Worm (Caenorhabditis elegans) whole organism, L2 larva: Measurements from ENCODE around the gene pqn-22.

Experiments used
- ceh-82 ChIP-seq: fragments of 150-350 bp; optimal IDR thresholded peaks from 2 replicates; lab custom pipeline; 2014; ENCODE audit warnings: missing biosample characterization, missing genetic modification characterization
- egl-27 ChIP-seq: sonication (generic microtip); optimal IDR thresholded peaks from 3 replicates; lab custom pipeline; 2017; ENCODE audit warnings: missing biosample characterization, missing genetic modification reagents, missing genetic modification characterization
- elt-3 ChIP-seq: sonication (generic microtip); optimal IDR thresholded peaks from 2 replicates; lab custom pipeline; 2017; ENCODE audit warnings: missing biosample characterization, missing genetic modification characterization
- lsy-2 ChIP-seq, 2 experiments: fragments of 150-350 bp in 1 of 2; sonication (generic microtip) in 1 of 2; optimal IDR thresholded peaks; 2 replicates each; lab custom pipeline; 2014 to 2017; ENCODE audit warnings: missing biosample characterization in 2 of 2, missing genetic modification characterization in 2 of 2
- nhr-237 ChIP-seq: fragments of 150-350 bp; optimal IDR thresholded peaks from 2 replicates; lab custom pipeline; 2014; ENCODE audit warnings: missing biosample characterization, missing genetic modification characterization
- nhr-77 ChIP-seq: fragments of 150-350 bp; optimal IDR thresholded peaks from 2 replicates; lab custom pipeline; 2014; ENCODE audit warnings: missing biosample characterization, missing genetic modification characterization
- sem-4 ChIP-seq: fragments of 150-350 bp; optimal IDR thresholded peaks from 2 replicates; lab custom pipeline; 2014; ENCODE audit warnings: missing biosample characterization, missing genetic modification reagents, missing genetic modification characterization
- skn-1 ChIP-seq: sonication (generic microtip); optimal IDR thresholded peaks from 2 replicates; lab custom pipeline; 2017; ENCODE audit warnings: missing biosample characterization, missing genetic modification characterization
- unc-55 ChIP-seq: fragments of 150-350 bp; sonication (generic microtip); optimal IDR thresholded peaks from 3 replicates; lab custom pipeline; 2014; ENCODE audit warnings: missing biosample characterization, missing genetic modification reagents, missing genetic modification characterization
- zag-1 ChIP-seq: fragments of 150-350 bp; optimal IDR thresholded peaks from 2 replicates; lab custom pipeline; 2014; ENCODE audit warnings: missing biosample characterization, missing genetic modification characterization

ce11 chrIV:6011545-6011944 lies 21.9 kb downstream of the pqn-22 start, which contains the start of gene C46G7.5:
- TF ChIP-seq egl-27 (tag; lab: Kevin White, UChicago): no peak
- no peak for TF ChIP-seq sem-4 (tag; lab: Kevin White, UChicago)
- no peak for TF ChIP-seq lsy-2 (tag; optimal IDR thresholded peaks at IDR 0.05; lab: Kevin White, UChicago)
- TF ChIP-seq nhr-237: no peak
- TF ChIP-seq zag-1: no peak
- no peak for TF ChIP-seq elt-3
- TF ChIP-seq nhr-77 (tag; lab: Kevin White, UChicago): no peak
- TF ChIP-seq unc-55: no peak
- TF ChIP-seq ceh-82 (tag; lab: Kevin White, UChicago): no peak
- TF ChIP-seq skn-1 (tag; lab: Kevin White, UChicago): no peak
